Fruit fly (Drosophila melanogaster) whole organism: Measurements from ENCODE around the gene kirre.

ENCODE experiments used
- pan ChIP-seq: fragments of >200 bp; optimal IDR thresholded peaks from 2 replicates; lab custom pipeline; 2017
- usp ChIP-seq: fragments of >200 bp; optimal IDR thresholded peaks from 2 replicates; lab custom pipeline; 2017; ENCODE audit warnings: missing biosample characterization, missing genetic modification characterization, mixed read lengths

DNA sequence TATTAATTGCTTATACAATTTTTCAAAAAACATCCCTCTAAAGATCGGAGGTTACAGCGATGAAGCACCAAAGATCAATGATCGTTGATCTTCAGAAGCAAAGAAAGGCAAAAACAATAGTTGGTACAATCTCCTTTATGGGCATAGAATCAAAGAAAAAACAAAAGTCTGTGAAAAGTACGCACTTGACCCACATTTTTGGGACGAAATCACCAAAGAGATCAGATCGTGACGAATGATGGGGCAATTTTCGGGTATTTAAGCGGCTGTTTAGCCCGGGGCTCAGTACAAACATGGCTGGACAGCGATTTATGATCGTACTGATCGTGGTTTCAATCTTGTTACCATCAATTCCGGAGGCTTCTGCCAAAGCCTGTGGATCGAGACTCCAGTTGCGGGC, 206.6 kb downstream of the kirre start, which contains the start of gene CG17959:
- TF ChIP-seq usp (GFP tag; lab: Kevin White, UChicago) (no peak), pan (lab: Kevin White, UChicago) (no peak)
